Worm (Caenorhabditis elegans): ENCODE results near the gene cth-1.

The cth-1 gene

ce11 chrV:16100103-16100730 lies at the start of gene cth-1:
Gene cth-1 (plus strand): TSS chrV:16100680.
- TF ChIP-seq T22C8.4 (GFP tag; IDR thresholded peaks at IDR 0.05): no peak
- no peak for TF ChIP-seq ref-1 (GFP tag; conservative IDR thresholded peaks at IDR 0.05)
- TF ChIP-seq cog-1 (tag; optimal IDR thresholded peaks at IDR 0.05): no peak
- TF ChIP-seq klf-2 (GFP tag; conservative IDR thresholded peaks at IDR 0.05): no peak
- no peak for TF ChIP-seq flt-1 (GFP tag; IDR thresholded peaks at IDR 0.05)
- TF ChIP-seq ztf-29 (GFP tag; IDR thresholded peaks at IDR 0.05): no peak
- no peak for TF ChIP-seq tab-1 (GFP tag; IDR thresholded peaks at IDR 0.05)
- no peak for TF ChIP-seq ztf-23 (GFP tag; IDR thresholded peaks at IDR 0.05)

ce11 chrV:16053373-16053772 lies 47.1 kb upstream of the cth-1 start, which contains the start of gene F14H3.3:
Gene F14H3.3 (minus strand): TSS chrV:16053473.
- no peak for TF ChIP-seq tab-1 (GFP tag; IDR thresholded peaks at IDR 0.05)
- no peak for TF ChIP-seq ref-1 (GFP tag; conservative IDR thresholded peaks at IDR 0.05)
- TF ChIP-seq ztf-23 (GFP tag; IDR thresholded peaks at IDR 0.05): no peak
- TF ChIP-seq flt-1 (GFP tag; IDR thresholded peaks at IDR 0.05): no peak
- TF ChIP-seq ztf-29 (GFP tag; IDR thresholded peaks at IDR 0.05): no peak
- no peak for TF ChIP-seq med-1 (GFP tag; optimal IDR thresholded peaks at IDR 0.05; ENCODE audit: insufficient read depth)
- TF ChIP-seq T22C8.4 (GFP tag; IDR thresholded peaks at IDR 0.05): no peak
- TF ChIP-seq klf-2 (GFP tag; conservative IDR thresholded peaks at IDR 0.05): no peak
- no peak for TF ChIP-seq cog-1 (tag; optimal IDR thresholded peaks at IDR 0.05)

ce11 chrV:16055031-16055430 lies 45.4 kb upstream of the cth-1 start, which contains the start of gene F14H3.4:
Gene F14H3.4 (minus strand): TSS chrV:16055072.
- TF ChIP-seq ztf-29 (GFP tag; IDR thresholded peaks at IDR 0.05) (no peak), med-1 (GFP tag; optimal IDR thresholded peaks at IDR 0.05; ENCODE audit: insufficient read depth) (no peak), cog-1 (tag; optimal IDR thresholded peaks at IDR 0.05) (no peak), T22C8.4 (GFP tag; IDR thresholded peaks at IDR 0.05) (no peak), ref-1 (GFP tag; conservative IDR thresholded peaks at IDR 0.05) (no peak), tab-1 (GFP tag; IDR thresholded peaks at IDR 0.05) (no peak), flt-1 (GFP tag; IDR thresholded peaks at IDR 0.05) (no peak), klf-2 (GFP tag; conservative IDR thresholded peaks at IDR 0.05) (no peak), ztf-23 (GFP tag; IDR thresholded peaks at IDR 0.05) (no peak)

- TF ChIP-seq klf-2 (GFP tag; conservative IDR thresholded peaks at IDR 0.05) (no peak), ztf-23 (GFP tag; IDR thresholded peaks at IDR 0.05) (no peak), tab-1 (GFP tag; IDR thresholded peaks at IDR 0.05) (no peak), T22C8.4 (GFP tag; IDR thresholded peaks at IDR 0.05) (no peak), med-1 (GFP tag; optimal IDR thresholded peaks at IDR 0.05; ENCODE audit: insufficient read depth) (no peak), ztf-29 (GFP tag; IDR thresholded peaks at IDR 0.05) (no peak), cog-1 (tag; optimal IDR thresholded peaks at IDR 0.05) (no peak), ref-1 (GFP tag; conservative IDR thresholded peaks at IDR 0.05) (no peak), flt-1 (GFP tag; IDR thresholded peaks at IDR 0.05) (no peak)
These were observed 43.4 kb upstream of the cth-1 start, which contains the start of gene F14H3.5 for ce11 chrV:16057010-16057463. Gene F14H3.5 (minus strand): TSS chrV:16057060.

ce11 chrV:16058872-16059271 lies 41.6 kb upstream of the cth-1 start, which contains the start of gene F14H3.6:
Gene F14H3.6 (minus strand): TSS chrV:16058893.
- TF ChIP-seq ref-1 (GFP tag; conservative IDR thresholded peaks at IDR 0.05) (no peak), flt-1 (GFP tag; IDR thresholded peaks at IDR 0.05) (no peak), ztf-29 (GFP tag; IDR thresholded peaks at IDR 0.05) (no peak), med-1 (GFP tag; optimal IDR thresholded peaks at IDR 0.05; ENCODE audit: insufficient read depth) (no peak), ztf-23 (GFP tag; IDR thresholded peaks at IDR 0.05) (no peak), cog-1 (tag; optimal IDR thresholded peaks at IDR 0.05) (no peak), tab-1 (GFP tag; IDR thresholded peaks at IDR 0.05) (no peak), klf-2 (GFP tag; conservative IDR thresholded peaks at IDR 0.05) (no peak), T22C8.4 (GFP tag; IDR thresholded peaks at IDR 0.05) (no peak)

ce11 chrV:16060135-16060534 lies 40.3 kb upstream of the cth-1 start, which contains the start of gene F14H3.15:
Gene F14H3.15 (minus strand): TSS chrV:16060235.
- TF ChIP-seq tab-1 (GFP tag; IDR thresholded peaks at IDR 0.05): no peak

ce11 chrV:16061993-16062392 lies 38.5 kb upstream of the cth-1 start, which contains the start of gene fbxa-100:
Gene fbxa-100 (minus strand): TSS chrV:16062093.
- TF ChIP-seq ref-1 (GFP tag; conservative IDR thresholded peaks at IDR 0.05) (no peak), flt-1 (GFP tag; IDR thresholded peaks at IDR 0.05) (no peak), ztf-23 (GFP tag; IDR thresholded peaks at IDR 0.05) (no peak), tab-1 (GFP tag; IDR thresholded peaks at IDR 0.05) (no peak), cog-1 (tag; optimal IDR thresholded peaks at IDR 0.05) (no peak), klf-2 (GFP tag; conservative IDR thresholded peaks at IDR 0.05) (no peak), ztf-29 (GFP tag; IDR thresholded peaks at IDR 0.05) (no peak), T22C8.4 (GFP tag; IDR thresholded peaks at IDR 0.05) (no peak), med-1 (GFP tag; optimal IDR thresholded peaks at IDR 0.05; ENCODE audit: insufficient read depth) (no peak)

ce11 chrV:16062788-16063187 lies 37.7 kb upstream of the cth-1 start, which contains the start of gene F14H3.14:
Gene F14H3.14 (minus strand): TSS chrV:16062888.
- TF ChIP-seq cog-1 (tag; optimal IDR thresholded peaks at IDR 0.05) (no peak), tab-1 (GFP tag; IDR thresholded peaks at IDR 0.05) (no peak), klf-2 (GFP tag; conservative IDR thresholded peaks at IDR 0.05) (no peak), ztf-23 (GFP tag; IDR thresholded peaks at IDR 0.05) (no peak), ztf-29 (GFP tag; IDR thresholded peaks at IDR 0.05) (no peak), med-1 (GFP tag; optimal IDR thresholded peaks at IDR 0.05; ENCODE audit: insufficient read depth) (no peak), ref-1 (GFP tag; conservative IDR thresholded peaks at IDR 0.05) (no peak), flt-1 (GFP tag; IDR thresholded peaks at IDR 0.05) (no peak), T22C8.4 (GFP tag; IDR thresholded peaks at IDR 0.05) (no peak)

- no peak for TF ChIP-seq tab-1 (GFP tag; IDR thresholded peaks at IDR 0.05)
- TF ChIP-seq med-1 (GFP tag; optimal IDR thresholded peaks at IDR 0.05; ENCODE audit: insufficient read depth): no peak
These were observed 31.5 kb upstream of the cth-1 start, which contains the start of gene cyp-35D1 for ce11 chrV:16068938-16069337. Gene cyp-35D1 (plus strand): TSS chrV:16069238.

- TF ChIP-seq cog-1 (tag; optimal IDR thresholded peaks at IDR 0.05): no peak
- no peak for TF ChIP-seq T22C8.4 (GFP tag; IDR thresholded peaks at IDR 0.05)
- TF ChIP-seq klf-2 (GFP tag; conservative IDR thresholded peaks at IDR 0.05): no peak
- no peak for TF ChIP-seq tab-1 (GFP tag; IDR thresholded peaks at IDR 0.05)
- TF ChIP-seq flt-1 (GFP tag; IDR thresholded peaks at IDR 0.05): no peak
- no peak for TF ChIP-seq ztf-29 (GFP tag; IDR thresholded peaks at IDR 0.05)
- no peak for TF ChIP-seq med-1 (GFP tag; optimal IDR thresholded peaks at IDR 0.05; ENCODE audit: insufficient read depth)
- no peak for TF ChIP-seq ztf-23 (GFP tag; IDR thresholded peaks at IDR 0.05)
- TF ChIP-seq ref-1 (GFP tag; conservative IDR thresholded peaks at IDR 0.05): no peak
These were observed 29.3 kb upstream of the cth-1 start, which contains the start of gene nhr-176 for ce11 chrV:16071167-16071566. Gene nhr-176 (plus strand): TSS chrV:16071325.
